Fruit fly (Drosophila melanogaster) whole organism, adult: ENCODE data around the gene CG7182.

Experiments
- CG14711 ChIP-seq: fragments of 200-800 bp; sonication (Bioruptor generic); optimal IDR thresholded peaks from 2 replicates; lab custom pipeline; 2018; ENCODE audit warnings: missing biosample characterization, mild to moderate bottlenecking, missing genetic modification characterization, moderate library complexity
- CG7045 ChIP-seq: fragments of 200-800 bp; sonication (Bioruptor generic); optimal IDR thresholded peaks from 2 replicates; lab custom pipeline; 2017; ENCODE audit warnings: missing biosample characterization, mild to moderate bottlenecking, missing genetic modification characterization

DNA sequence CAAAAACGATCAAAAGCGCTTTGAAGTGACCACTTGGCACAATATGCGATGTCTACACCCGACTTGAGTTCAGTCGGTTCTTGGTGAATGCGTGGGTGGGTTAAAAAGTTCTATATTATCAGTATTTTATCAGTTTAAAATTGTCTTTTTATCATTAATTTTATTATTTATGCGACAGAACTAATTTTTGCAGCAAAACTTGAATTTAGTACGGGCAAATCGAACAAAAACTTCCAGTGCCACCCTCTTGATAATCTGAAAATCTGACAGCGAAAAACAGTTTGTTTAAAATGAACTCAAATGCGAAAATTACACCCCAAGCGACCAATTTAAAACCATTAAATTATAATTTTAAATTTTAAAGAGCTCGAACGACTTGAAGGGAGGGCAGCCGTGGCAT, 24.7 kb upstream of the CG7182 start:
- TF ChIP-seq CG7045: no peak
- no peak for TF ChIP-seq CG14711 (tag; lab: Kevin White, UChicago)
